Worm (Caenorhabditis elegans) whole organism, young adult: ENCODE measurements around the gene ZK218.5.

Experiments used
- D2030.7 ChIP-seq: fragments of 200-800 bp; sonication (Bioruptor generic); IDR thresholded peaks from 2 replicates; pipeline ENCODE4 v1.3.6; 2022; ENCODE audit warnings: missing genetic modification reagents, missing genetic modification characterization, missing compliant biosample characterization
- cebp-2 ChIP-seq: fragments of 200-800 bp; sonication (Bioruptor generic); IDR thresholded peaks from 2 replicates; pipeline ENCODE4 v1.3.6; 2022; ENCODE audit warnings: missing genetic modification characterization, missing compliant biosample characterization
- lin-40 ChIP-seq: sonication (generic microtip); optimal IDR thresholded peaks from 2 replicates; lab custom pipeline; 2016; ENCODE audit warnings: missing genetic modification characterization, mild to moderate bottlenecking, missing compliant biosample characterization, missing genotype, missing genetic modification reagents
- nhr-90 ChIP-seq: sonication (generic microtip); optimal IDR thresholded peaks from 2 replicates; lab custom pipeline; 2016; ENCODE audit warnings: missing genotype, mild to moderate bottlenecking, missing genetic modification characterization, missing compliant biosample characterization
- pha-4 ChIP-seq: fragments of 150-350 bp; sonication (generic microtip); optimal IDR thresholded peaks from 2 replicates; lab custom pipeline; 2014; ENCODE audit warnings: missing biosample characterization, missing genetic modification reagents, missing genetic modification characterization
- zfh-2 ChIP-seq: fragments of 200-800 bp; sonication (Bioruptor generic); conservative IDR thresholded peaks from 2 replicates; pipeline ENCODE4 v1.3.6; 2022; ENCODE audit warnings: missing genetic modification reagents, missing genetic modification characterization, missing compliant biosample characterization

ZK218.5 gene

ce11 chrV:17151292-17151691 lies 50.4 kb downstream of the ZK218.5 start:
- TF ChIP-seq pha-4: no peak
- peak; percentile 53 for TF ChIP-seq zfh-2 (GFP tag; lab: Robert Waterston, UW)
- no peak for TF ChIP-seq nhr-90 (tag; lab: Kevin White, UChicago)
- no peak for TF ChIP-seq lin-40 (tag; lab: Kevin White, UChicago)
- TF ChIP-seq cebp-2 (GFP tag; lab: Robert Waterston, UW): 0 out of 2 replicates have a peak, but pooled peaks have one; percentile 19
- TF ChIP-seq D2030.7 (GFP tag; lab: Robert Waterston, UW): no peak
- TF ChIP-seq, all 124 proteins: peak for 2
